Worm (Caenorhabditis elegans) whole organism, young adult: ENCODE results near the gene kin-20.

Source experiments
- B0336.3 ChIP-seq: fragments of 200-800 bp; sonication (Bioruptor generic); IDR thresholded peaks from 2 replicates; pipeline ENCODE4 v1.3.6; 2022; ENCODE audit warnings: missing genetic modification characterization, missing compliant biosample characterization
- C06A6.2 ChIP-seq: fragments of 200-800 bp; sonication (Bioruptor generic); conservative IDR thresholded peaks from 2 replicates; pipeline ENCODE4 v1.3.6; 2022; ENCODE audit warnings: missing genetic modification characterization, missing compliant biosample characterization
- C17E4.6 ChIP-seq: fragments of 200-800 bp; sonication (Bioruptor generic); IDR thresholded peaks from 2 replicates; pipeline ENCODE4 v1.3.6; 2022; ENCODE audit warnings: missing genetic modification reagents, missing genetic modification characterization, missing compliant biosample characterization
- F22D6.2 ChIP-seq: sonication (generic microtip); optimal IDR thresholded peaks from 2 replicates; lab custom pipeline; 2016; ENCODE audit warnings: mild to moderate bottlenecking, missing genetic modification characterization, missing compliant biosample characterization
- F33H1.4 ChIP-seq: fragments of 200-800 bp; sonication (Bioruptor generic); IDR thresholded peaks from 2 replicates; pipeline ENCODE4 v1.3.6; 2022; ENCODE audit warnings: missing genetic modification reagents, missing genetic modification characterization, missing compliant biosample characterization
- F52B5.7 ChIP-seq: sonication (generic microtip); optimal IDR thresholded peaks from 2 replicates; lab custom pipeline; 2016; ENCODE audit warnings: mild to moderate bottlenecking, missing genetic modification characterization, missing compliant biosample characterization
- F57A8.1 ChIP-seq: fragments of 200-800 bp; sonication (Bioruptor generic); optimal IDR thresholded peaks from 2 replicates; lab custom pipeline; 2018; ENCODE audit warnings: mild to moderate bottlenecking, missing genetic modification characterization, moderate library complexity, missing compliant biosample characterization
- K11D2.4 ChIP-seq: fragments of 200-800 bp; sonication (Bioruptor generic); IDR thresholded peaks from 2 replicates; pipeline ENCODE4 v1.3.6; 2022; ENCODE audit warnings: missing genetic modification reagents, missing genetic modification characterization, missing compliant biosample characterization
- K12H6.12 ChIP-seq: fragments of 200-800 bp; sonication (Bioruptor generic); optimal IDR thresholded peaks from 2 replicates; lab custom pipeline; 2018; ENCODE audit warnings: mild to moderate bottlenecking, missing genetic modification characterization, missing compliant biosample characterization
- Y79H2A.3 ChIP-seq: fragments of 200-800 bp; sonication (Bioruptor generic); conservative IDR thresholded peaks from 2 replicates; pipeline ENCODE4 v1.3.6; 2022; ENCODE audit warnings: missing genetic modification reagents, missing genetic modification characterization, missing compliant biosample characterization
- Y95B8A.8 ChIP-seq: fragments of 200-800 bp; sonication (Bioruptor generic); IDR thresholded peaks from 2 replicates; pipeline ENCODE4 v1.3.6; 2022; ENCODE audit warnings: missing genetic modification reagents, missing genetic modification characterization, missing compliant biosample characterization
- ZK185.1 ChIP-seq: sonication (generic microtip); optimal IDR thresholded peaks from 2 replicates; lab custom pipeline; 2016; ENCODE audit warnings: mild to moderate bottlenecking, missing genetic modification characterization, missing compliant biosample characterization; ENCODE audit not compliant: poor library complexity, severe bottlenecking
- akir-1 ChIP-seq: fragments of 200-800 bp; sonication (Bioruptor generic); optimal IDR thresholded peaks from 2 replicates; lab custom pipeline; 2018; ENCODE audit warnings: mild to moderate bottlenecking, missing genetic modification characterization, moderate library complexity, missing compliant biosample characterization
- ama-1 ChIP-seq, 3 experiments: fragments of 150-350 bp in 1 of 3; sonication (generic microtip) in 2 of 3; optimal IDR thresholded peaks; 2 replicates each; lab custom pipeline; 2014 to 2018; ENCODE audit warnings: missing biosample characterization in 2 of 3, missing genetic modification characterization in 2 of 3, missing genetic modification reagents in 2 of 3
- aptf-3 ChIP-seq: fragments of 200-800 bp; sonication (Bioruptor generic); IDR thresholded peaks from 2 replicates; pipeline ENCODE4 v1.3.6; 2022; ENCODE audit warnings: missing genetic modification characterization, missing compliant biosample characterization
- atf-7 ChIP-seq: sonication (generic microtip); optimal IDR thresholded peaks from 2 replicates; lab custom pipeline; 2017; ENCODE audit warnings: mild to moderate bottlenecking, missing genetic modification characterization, missing compliant biosample characterization
- attf-3 ChIP-seq: fragments of 200-800 bp; sonication (Bioruptor generic); conservative IDR thresholded peaks from 2 replicates; pipeline ENCODE4 v1.3.6; 2022; ENCODE audit warnings: missing genetic modification reagents, missing genetic modification characterization, missing compliant biosample characterization
- attf-5 ChIP-seq: fragments of 200-800 bp; sonication (Bioruptor generic); optimal IDR thresholded peaks from 2 replicates; lab custom pipeline; 2018; ENCODE audit warnings: mild to moderate bottlenecking, missing genetic modification characterization, missing compliant biosample characterization
- attf-6 ChIP-seq: fragments of 200-800 bp; sonication (Bioruptor generic); IDR thresholded peaks from 2 replicates; pipeline ENCODE4 v1.3.6; 2022; ENCODE audit warnings: missing genetic modification reagents, missing genetic modification characterization, missing compliant biosample characterization
- bed-1 ChIP-seq: fragments of 200-800 bp; sonication (Bioruptor generic); IDR thresholded peaks from 2 replicates; pipeline ENCODE4 v1.3.6; 2022; ENCODE audit warnings: missing genetic modification reagents, missing genetic modification characterization, missing compliant biosample characterization
- cebp-1 ChIP-seq, 2 experiments: fragments of 200-800 bp in 1 of 2; sonication (Bioruptor generic) in 1 of 2; sonication (generic microtip) in 1 of 2; IDR thresholded peaks in 1 of 2; optimal IDR thresholded peaks in 1 of 2; 2 replicates each; pipeline versions ENCODE4 v1.3.6 to Lab custom; 2017 to 2022; ENCODE audit warnings: missing compliant biosample characterization in 2 of 2, missing genetic modification characterization in 2 of 2, mild to moderate bottlenecking in 1 of 2, missing genetic modification reagents in 1 of 2, moderate library complexity in 1 of 2
- ceh-58 ChIP-seq: fragments of 200-800 bp; sonication (Bioruptor generic); IDR thresholded peaks from 2 replicates; pipeline ENCODE4 v1.3.6; 2022; ENCODE audit warnings: missing genetic modification characterization, missing compliant biosample characterization
- ceh-79 ChIP-seq: sonication (generic microtip); optimal IDR thresholded peaks from 2 replicates; lab custom pipeline; 2017; ENCODE audit warnings: mild to moderate bottlenecking, missing genetic modification characterization, missing compliant biosample characterization
- ceh-91 ChIP-seq: fragments of 200-800 bp; sonication (Bioruptor generic); IDR thresholded peaks from 2 replicates; pipeline ENCODE4 v1.3.6; 2022; ENCODE audit warnings: missing genetic modification reagents, missing genetic modification characterization, missing compliant biosample characterization
- chd-7 ChIP-seq: sonication (generic microtip); optimal IDR thresholded peaks from 2 replicates; lab custom pipeline; 2016; ENCODE audit warnings: mild to moderate bottlenecking, missing genetic modification characterization, moderate library complexity, missing compliant biosample characterization
- dpff-1 ChIP-seq: sonication (generic microtip); optimal IDR thresholded peaks from 2 replicates; lab custom pipeline; 2017; ENCODE audit warnings: mild to moderate bottlenecking, missing genetic modification characterization, missing compliant biosample characterization
- egl-44 ChIP-seq: fragments of 200-800 bp; sonication (Bioruptor generic); IDR thresholded peaks from 2 replicates; pipeline ENCODE4 v1.3.6; 2022; ENCODE audit warnings: missing genetic modification reagents, missing genetic modification characterization, missing compliant biosample characterization
- egrh-3 ChIP-seq: fragments of 200-800 bp; sonication (Bioruptor generic); IDR thresholded peaks from 2 replicates; pipeline ENCODE4 v1.3.6; 2022; ENCODE audit warnings: missing genetic modification reagents, missing genetic modification characterization, missing compliant biosample characterization
- him-1 ChIP-seq: sonication (generic microtip); optimal IDR thresholded peaks from 2 replicates; lab custom pipeline; 2016; ENCODE audit warnings: missing genotype, missing genetic modification reagents, missing genetic modification characterization, missing compliant biosample characterization
- hmg-1.2 ChIP-seq: fragments of 200-800 bp; sonication (Bioruptor generic); IDR thresholded peaks from 2 replicates; pipeline ENCODE4 v1.3.6; 2022; ENCODE audit warnings: missing genetic modification reagents, missing genetic modification characterization, missing compliant biosample characterization
- hsf-1 ChIP-seq: fragments of 200-800 bp; sonication (Bioruptor generic); IDR thresholded peaks from 2 replicates; pipeline ENCODE4 v1.3.6; 2022; ENCODE audit warnings: missing genetic modification reagents, missing genetic modification characterization, missing compliant biosample characterization
- lag-1 ChIP-seq: fragments of 200-800 bp; sonication (Bioruptor generic); IDR thresholded peaks from 2 replicates; pipeline ENCODE4 v1.3.6; 2022; ENCODE audit warnings: missing genetic modification reagents, missing genetic modification characterization, missing compliant biosample characterization
- let-607 ChIP-seq, 2 experiments: fragments of 200-800 bp in 1 of 2; sonication (Bioruptor generic) in 1 of 2; sonication (generic microtip) in 1 of 2; optimal IDR thresholded peaks; 2 replicates each; lab custom pipeline; 2016 to 2018; ENCODE audit warnings: mild to moderate bottlenecking in 2 of 2, missing compliant biosample characterization in 2 of 2, missing genetic modification characterization in 2 of 2, moderate library complexity in 2 of 2, missing genotype in 1 of 2
- lin-35 ChIP-seq, 3 experiments: fragments of 150-350 bp in 2 of 3; sonication (generic microtip) in 1 of 3; optimal IDR thresholded peaks; 2 replicates each; lab custom pipeline; 2014 to 2018; ENCODE audit warnings: missing biosample characterization in 3 of 3, missing genetic modification characterization in 3 of 3, missing genetic modification reagents in 3 of 3
- lsl-1 ChIP-seq: fragments of 200-800 bp; sonication (Bioruptor generic); optimal IDR thresholded peaks from 2 replicates; lab custom pipeline; 2018; ENCODE audit warnings: mild to moderate bottlenecking, missing genetic modification characterization, moderate library complexity, missing compliant biosample characterization
- madf-10 ChIP-seq: sonication (generic microtip); optimal IDR thresholded peaks from 2 replicates; lab custom pipeline; 2016; ENCODE audit warnings: mild to moderate bottlenecking, missing genetic modification characterization, missing compliant biosample characterization
- madf-3 ChIP-seq: fragments of 200-800 bp; sonication (Bioruptor generic); IDR thresholded peaks from 2 replicates; pipeline ENCODE4 v1.3.6; 2022; ENCODE audit warnings: missing genetic modification reagents, missing genetic modification characterization, missing compliant biosample characterization
- madf-8 ChIP-seq: fragments of 200-800 bp; sonication (Bioruptor generic); conservative IDR thresholded peaks from 2 replicates; pipeline ENCODE4 v1.3.6; 2022; ENCODE audit warnings: missing genetic modification reagents, missing genetic modification characterization, missing compliant biosample characterization
- mcd-1 ChIP-seq: fragments of 200-800 bp; sonication (Bioruptor generic); IDR thresholded peaks from 2 replicates; pipeline ENCODE4 v1.3.6; 2022; ENCODE audit warnings: missing genetic modification reagents, missing genetic modification characterization, missing compliant biosample characterization
- nfyb-1 ChIP-seq: fragments of 200-800 bp; sonication (Bioruptor generic); IDR thresholded peaks from 2 replicates; pipeline ENCODE4 v1.3.6; 2022; ENCODE audit warnings: missing genetic modification reagents, missing genetic modification characterization, missing compliant biosample characterization
- nhr-27 ChIP-seq: fragments of 200-800 bp; sonication (Bioruptor generic); optimal IDR thresholded peaks from 2 replicates; lab custom pipeline; 2018; ENCODE audit warnings: mild to moderate bottlenecking, missing genetic modification characterization, moderate library complexity, missing compliant biosample characterization
- nhr-90 ChIP-seq: sonication (generic microtip); optimal IDR thresholded peaks from 2 replicates; lab custom pipeline; 2016; ENCODE audit warnings: missing genotype, mild to moderate bottlenecking, missing genetic modification characterization, missing compliant biosample characterization
- sdz-38 ChIP-seq: sonication (generic microtip); optimal IDR thresholded peaks from 2 replicates; lab custom pipeline; 2016; ENCODE audit warnings: missing genotype, missing genetic modification characterization, missing compliant biosample characterization
- snpc-1.3 ChIP-seq: sonication (generic microtip); optimal IDR thresholded peaks from 2 replicates; lab custom pipeline; 2017; ENCODE audit warnings: missing genetic modification characterization, mild to moderate bottlenecking, missing compliant biosample characterization, antibody characterized with exemption, moderate library complexity, missing genotype, missing genetic modification reagents; ENCODE audit not compliant: insufficient read depth
- somi-1 ChIP-seq: fragments of 200-800 bp; sonication (Bioruptor generic); optimal IDR thresholded peaks from 2 replicates; lab custom pipeline; 2018; ENCODE audit warnings: mild to moderate bottlenecking, missing genetic modification characterization, missing compliant biosample characterization
- sptf-2 ChIP-seq: fragments of 200-800 bp; sonication (Bioruptor generic); optimal IDR thresholded peaks from 2 replicates; lab custom pipeline; 2018; ENCODE audit warnings: mild to moderate bottlenecking, missing genetic modification characterization, missing compliant biosample characterization
- ztf-22 ChIP-seq: fragments of 200-800 bp; sonication (Bioruptor generic); optimal IDR thresholded peaks from 2 replicates; lab custom pipeline; 2018; ENCODE audit warnings: mild to moderate bottlenecking, missing genetic modification characterization, moderate library complexity, missing compliant biosample characterization
- ztf-3 ChIP-seq: fragments of 200-800 bp; sonication (Bioruptor generic); optimal IDR thresholded peaks from 2 replicates; lab custom pipeline; 2018; ENCODE audit warnings: mild to moderate bottlenecking, missing genetic modification characterization, missing compliant biosample characterization

The kin-20 gene

DNA sequence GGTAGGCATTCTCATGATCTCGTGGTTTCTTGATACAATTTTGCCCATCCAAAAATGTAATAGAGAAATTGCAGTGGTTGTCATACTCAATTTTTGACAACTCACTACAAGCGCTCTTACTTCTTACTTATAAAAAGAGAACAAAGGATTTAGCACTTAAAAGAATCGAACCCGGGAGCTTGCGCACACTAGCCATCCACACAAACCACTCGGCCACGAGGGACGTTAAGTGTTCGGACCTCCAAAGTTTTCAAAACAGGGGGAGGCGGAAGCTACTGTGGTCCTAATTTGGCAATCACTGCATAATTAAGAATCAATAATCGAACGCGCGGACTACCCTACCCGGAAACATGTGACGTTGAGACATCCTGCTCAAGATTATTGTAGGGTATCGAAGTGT lies 34.8 kb downstream of the kin-20 start (continued):
- TF ChIP-seq hsf-1 (GFP tag; lab: Robert Waterston, UW): no peak
- no peak for TF ChIP-seq B0336.3
- TF ChIP-seq lag-1 (GFP tag; lab: Robert Waterston, UW): no peak
- no peak for TF ChIP-seq dpff-1 (tag; lab: Kevin White, UChicago)
- TF ChIP-seq akir-1 (GFP tag; lab: Kevin White, UChicago): no peak
- no peak for TF ChIP-seq ztf-22 (GFP tag; lab: Kevin White, UChicago)
- TF ChIP-seq F57A8.1: no peak
- no peak for TF ChIP-seq madf-3 (GFP tag; lab: Robert Waterston, UW)
- no peak for TF ChIP-seq F33H1.4 (GFP tag; lab: Robert Waterston, UW)
- no peak for TF ChIP-seq madf-8 (GFP tag; lab: Robert Waterston, UW)
- TF ChIP-seq him-1: peak; percentile 86
- no peak for TF ChIP-seq aptf-3
- TF ChIP-seq let-607 (tag; optimal IDR thresholded peaks at IDR 0.05; lab: Kevin White, UChicago): no peak
- no peak for TF ChIP-seq chd-7 (tag; lab: Kevin White, UChicago)
- TF ChIP-seq ama-1 (optimal IDR thresholded peaks at IDR 0.05; lab: Kevin White, UChicago): no peak
- no peak for TF ChIP-seq ama-1 (GFP tag; optimal IDR thresholded peaks at IDR 0.05; lab: Kevin White, UChicago)
- TF ChIP-seq sdz-38 (tag; lab: Kevin White, UChicago): no peak
- TF ChIP-seq snpc-1.3: peak; percentile 17
- TF ChIP-seq egl-44: no peak
- no peak for TF ChIP-seq atf-7 (tag; lab: Kevin White, UChicago)
- TF ChIP-seq K11D2.4: no peak
- no peak for TF ChIP-seq sptf-2
- no peak for TF ChIP-seq ceh-58 (GFP tag; lab: Robert Waterston, UW)
- TF ChIP-seq F52B5.7 (tag; lab: Kevin White, UChicago): no peak
- TF ChIP-seq lsl-1 (GFP tag; lab: Kevin White, UChicago): no peak
- TF ChIP-seq attf-6 (GFP tag; lab: Robert Waterston, UW): no peak
- TF ChIP-seq C17E4.6 (GFP tag; lab: Robert Waterston, UW): no peak
- TF ChIP-seq ceh-91 (GFP tag; lab: Robert Waterston, UW): no peak
- TF ChIP-seq nhr-90 (tag; lab: Kevin White, UChicago): no peak
- TF ChIP-seq somi-1: no peak
- TF ChIP-seq ceh-79 (tag; lab: Kevin White, UChicago): no peak
- peak; percentile 64 for TF ChIP-seq hmg-1.2
- no peak for TF ChIP-seq madf-10 (tag; lab: Kevin White, UChicago)

DNA sequence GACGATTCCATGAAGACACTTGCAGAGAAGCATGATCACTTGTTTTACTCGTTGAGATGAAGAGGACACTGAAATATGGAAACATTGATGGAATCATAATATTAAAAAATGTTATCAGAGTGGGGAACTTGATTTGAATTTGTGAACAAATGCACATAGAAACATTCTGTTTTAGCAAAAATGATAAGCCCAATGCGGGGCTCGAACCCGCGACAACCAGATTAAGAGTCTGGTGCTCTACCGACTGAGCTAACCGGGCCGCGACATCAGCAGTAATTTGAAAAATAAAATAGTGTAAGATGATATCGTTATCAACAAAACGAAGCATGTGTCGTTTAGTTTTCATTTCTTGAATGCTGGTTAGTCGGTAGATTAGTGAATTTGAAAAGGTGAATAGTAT lies 36.4 kb downstream of the kin-20 start:
- no peak for TF ChIP-seq chd-7 (tag; lab: Kevin White, UChicago)
- TF ChIP-seq mcd-1 (GFP tag; lab: Robert Waterston, UW): no peak
- peak; percentile 25 for TF ChIP-seq ZK185.1 (tag; lab: Kevin White, UChicago)
- TF ChIP-seq ztf-3 (GFP tag; lab: Kevin White, UChicago): no peak
- no peak for TF ChIP-seq let-607 (tag; optimal IDR thresholded peaks at IDR 0.05; lab: Kevin White, UChicago)
- no peak for TF ChIP-seq F22D6.2 (tag; lab: Kevin White, UChicago)
- TF ChIP-seq aptf-3: no peak
- no peak for TF ChIP-seq somi-1
- TF ChIP-seq nfyb-1 (GFP tag; lab: Robert Waterston, UW): no peak
- TF ChIP-seq attf-6 (GFP tag; lab: Robert Waterston, UW): no peak
- no peak for TF ChIP-seq nhr-27 (tag; lab: Kevin White, UChicago)
- no peak for TF ChIP-seq hsf-1 (GFP tag; lab: Robert Waterston, UW)
- TF ChIP-seq K12H6.12: no peak
- TF ChIP-seq C06A6.2 (GFP tag; lab: Robert Waterston, UW): no peak
- no peak for TF ChIP-seq bed-1
- peak; percentile 11 for TF ChIP-seq attf-5 (GFP tag; lab: Kevin White, UChicago)
- no peak for TF ChIP-seq Y95B8A.8 (GFP tag; lab: Robert Waterston, UW)
- no peak for TF ChIP-seq sdz-38 (tag; lab: Kevin White, UChicago)
- no peak for TF ChIP-seq lin-35 (GFP tag; optimal IDR thresholded peaks at IDR 0.05; lab: Kevin White, UChicago)
- TF ChIP-seq attf-3 (GFP tag; lab: Robert Waterston, UW): no peak
- TF ChIP-seq egrh-3: no peak
- no peak for TF ChIP-seq cebp-1 (GFP tag; IDR thresholded peaks at IDR 0.05; lab: Robert Waterston, UW)
- TF ChIP-seq cebp-1 (tag; optimal IDR thresholded peaks at IDR 0.05; lab: Kevin White, UChicago): peak; percentile 21
- no peak for TF ChIP-seq Y79H2A.3 (GFP tag; lab: Robert Waterston, UW)
